Worm (Caenorhabditis elegans) whole organism, early embryonic: ENCODE data around the gene clec-1.

ENCODE experiments used
- B0310.2 ChIP-seq: sonication (generic microtip); optimal IDR thresholded peaks from 2 replicates; lab custom pipeline; 2016; ENCODE audit warnings: mild to moderate bottlenecking, missing genetic modification characterization, missing compliant biosample characterization
- F13C5.2 ChIP-seq: sonication (generic microtip); optimal IDR thresholded peaks from 2 replicates; lab custom pipeline; 2017; ENCODE audit warnings: mild to moderate bottlenecking, missing genetic modification characterization, inconsistent platforms, missing compliant biosample characterization
- aly-1 ChIP-seq: sonication (generic microtip); optimal IDR thresholded peaks from 2 replicates; lab custom pipeline; 2016; ENCODE audit warnings: missing genetic modification characterization, missing compliant biosample characterization
- ama-1 ChIP-seq: fragments of 150-350 bp; optimal IDR thresholded peaks from 2 replicates; lab custom pipeline; 2014
- ceh-13 ChIP-seq: fragments of 200-800 bp; sonication (Bioruptor generic); optimal IDR thresholded peaks from 2 replicates; lab custom pipeline; 2018; ENCODE audit warnings: mild to moderate bottlenecking, missing genetic modification characterization, missing compliant biosample characterization
- ceh-36 ChIP-seq: sonication (generic microtip); optimal IDR thresholded peaks from 2 replicates; lab custom pipeline; 2016; ENCODE audit warnings: missing genetic modification characterization, inconsistent platforms, missing compliant biosample characterization
- ets-7 ChIP-seq: sonication (generic microtip); optimal IDR thresholded peaks from 2 replicates; lab custom pipeline; 2016; ENCODE audit warnings: missing genotype, missing genetic modification characterization, missing compliant biosample characterization
- flt-1 ChIP-seq: fragments of 200-800 bp; sonication (Bioruptor generic); IDR thresholded peaks from 2 replicates; pipeline ENCODE4 v1.3.6; 2022; ENCODE audit warnings: missing genetic modification characterization, missing compliant biosample characterization
- hmbx-1 ChIP-seq: sonication (generic microtip); optimal IDR thresholded peaks from 2 replicates; lab custom pipeline; 2016; ENCODE audit warnings: mild to moderate bottlenecking, missing genetic modification characterization, missing compliant biosample characterization
- hmg-4 ChIP-seq: fragments of 200-800 bp; sonication (Bioruptor generic); optimal IDR thresholded peaks from 2 replicates; lab custom pipeline; 2018; ENCODE audit warnings: mild to moderate bottlenecking, missing genetic modification characterization, missing compliant biosample characterization
- hnd-1 ChIP-seq: sonication (generic microtip); optimal IDR thresholded peaks from 2 replicates; lab custom pipeline; 2016; ENCODE audit warnings: missing genetic modification characterization, missing compliant biosample characterization
- pes-1 ChIP-seq: fragments of 200-800 bp; sonication (Bioruptor generic); IDR thresholded peaks from 2 replicates; pipeline ENCODE4 v1.3.6; 2022; ENCODE audit warnings: missing genetic modification reagents, missing genetic modification characterization, missing compliant biosample characterization
- scrt-1 ChIP-seq: fragments of 200-800 bp; sonication (Bioruptor generic); IDR thresholded peaks from 2 replicates; pipeline ENCODE4 v1.3.6; 2022; ENCODE audit warnings: missing genetic modification characterization, missing compliant biosample characterization
- sea-1 ChIP-seq: fragments of 200-800 bp; sonication (Bioruptor generic); conservative IDR thresholded peaks from 2 replicates; pipeline ENCODE4 v1.3.6; 2022; ENCODE audit warnings: missing genetic modification characterization, missing compliant biosample characterization
- tbx-11 ChIP-seq: fragments of 200-800 bp; sonication (Bioruptor generic); IDR thresholded peaks from 2 replicates; pipeline ENCODE4 v1.3.6; 2022; ENCODE audit warnings: missing genetic modification characterization, missing compliant biosample characterization
- tbx-37 ChIP-seq: fragments of 200-800 bp; sonication (Bioruptor generic); conservative IDR thresholded peaks from 2 replicates; pipeline ENCODE4 v1.3.6; 2022; ENCODE audit warnings: missing genetic modification reagents, missing genetic modification characterization, missing compliant biosample characterization
- tra-4 ChIP-seq: sonication (generic microtip); optimal IDR thresholded peaks from 2 replicates; lab custom pipeline; 2017; ENCODE audit warnings: missing genetic modification characterization, missing compliant biosample characterization

clec-1 gene

DNA sequence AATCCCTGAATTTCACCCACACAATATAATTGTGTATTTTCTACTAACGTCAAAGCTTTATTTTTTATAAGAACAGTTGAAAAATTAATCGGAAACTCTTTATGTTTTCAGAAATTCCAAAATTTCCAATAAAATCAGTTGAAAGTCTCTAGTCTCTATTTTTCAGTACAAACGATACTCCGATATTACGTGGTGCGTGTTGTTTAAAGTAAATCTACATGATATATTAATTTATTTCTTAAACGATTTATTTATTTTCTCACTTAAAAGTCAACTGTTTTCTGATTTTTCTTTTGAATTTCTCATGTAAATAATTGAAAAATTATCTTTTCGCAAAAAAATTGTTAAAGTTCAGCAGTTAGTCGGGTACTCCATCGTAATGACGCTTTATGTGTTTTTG, 12.2 kb downstream of the clec-1 start:
- TF ChIP-seq tra-4 (tag; lab: Kevin White, UChicago) (no peak), hnd-1 (tag; lab: Kevin White, UChicago) (no peak), flt-1 (no peak), ets-7 (tag; lab: Kevin White, UChicago) (no peak), sea-1 (GFP tag; lab: Robert Waterston, UW) (no peak), ceh-13 (GFP tag; lab: Kevin White, UChicago) (no peak), hmg-4 (GFP tag; lab: Kevin White, UChicago) (no peak), scrt-1 (GFP tag; lab: Robert Waterston, UW) (no peak), F13C5.2 (no peak), tbx-37 (GFP tag; lab: Robert Waterston, UW) (no peak), aly-1 (tag; lab: Kevin White, UChicago) (no peak), ceh-36 (tag; lab: Kevin White, UChicago) (no peak), pes-1 (no peak), tbx-11 (GFP tag; lab: Robert Waterston, UW) (no peak), hmbx-1 (no peak), ama-1 (lab: Kevin White, UChicago) (no peak), B0310.2 (no peak)

DNA sequence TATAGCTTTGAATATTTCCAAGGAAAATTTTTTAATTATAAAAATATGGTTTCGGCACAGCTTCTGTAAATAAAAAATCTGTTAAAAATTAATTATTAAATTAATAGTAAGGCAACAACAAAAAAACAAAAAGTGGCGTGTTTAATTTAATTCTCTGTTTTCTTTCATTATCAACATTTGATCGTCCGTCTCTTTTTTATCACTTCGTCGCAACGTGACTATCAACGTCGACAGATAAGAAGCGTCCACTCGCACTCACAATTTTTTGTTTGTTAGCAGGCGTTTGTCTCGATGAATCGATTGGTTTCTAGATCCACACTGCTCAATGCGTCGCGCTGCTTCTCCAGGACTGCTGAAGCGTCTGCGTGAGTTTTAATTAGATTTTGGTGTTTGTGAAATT, 12.7 kb downstream of the clec-1 start, which contains the start of gene gcst-1:
Gene gcst-1, plus strand, starts transcription at position 277 of the 400 bp plus-strand sequence.
- TF ChIP-seq scrt-1 (GFP tag; lab: Robert Waterston, UW) (no peak), tbx-11 (GFP tag; lab: Robert Waterston, UW) (no peak), aly-1 (tag; lab: Kevin White, UChicago) (no peak), pes-1 (no peak), ets-7 (tag; lab: Kevin White, UChicago) (no peak), hmg-4 (GFP tag; lab: Kevin White, UChicago) (no peak), ama-1 (lab: Kevin White, UChicago) (no peak), tbx-37 (GFP tag; lab: Robert Waterston, UW) (no peak), ceh-13 (GFP tag; lab: Kevin White, UChicago) (no peak), tra-4 (tag; lab: Kevin White, UChicago) (no peak), F13C5.2 (no peak), flt-1 (no peak), hnd-1 (tag; lab: Kevin White, UChicago) (no peak), ceh-36 (tag; lab: Kevin White, UChicago) (no peak), hmbx-1 (no peak), sea-1 (GFP tag; lab: Robert Waterston, UW) (no peak), B0310.2 (no peak)

- TF ChIP-seq pes-1 (no peak), hnd-1 (tag; lab: Kevin White, UChicago) (no peak), hmg-4 (GFP tag; lab: Kevin White, UChicago) (no peak), aly-1 (tag; lab: Kevin White, UChicago) (no peak), tbx-37 (GFP tag; lab: Robert Waterston, UW) (no peak), scrt-1 (GFP tag; lab: Robert Waterston, UW) (no peak), hmbx-1 (no peak), ama-1 (lab: Kevin White, UChicago) (no peak), B0310.2 (no peak), flt-1 (no peak), tbx-11 (GFP tag; lab: Robert Waterston, UW) (no peak), F13C5.2 (no peak), tra-4 (tag; lab: Kevin White, UChicago) (no peak), sea-1 (GFP tag; lab: Robert Waterston, UW) (no peak), ceh-13 (GFP tag; lab: Kevin White, UChicago) (no peak), ets-7 (tag; lab: Kevin White, UChicago) (no peak), ceh-36 (tag; lab: Kevin White, UChicago) (no peak)
Measured at ce11 chrV:5713510-5713909, 13.6 kb downstream of the clec-1 start.

DNA sequence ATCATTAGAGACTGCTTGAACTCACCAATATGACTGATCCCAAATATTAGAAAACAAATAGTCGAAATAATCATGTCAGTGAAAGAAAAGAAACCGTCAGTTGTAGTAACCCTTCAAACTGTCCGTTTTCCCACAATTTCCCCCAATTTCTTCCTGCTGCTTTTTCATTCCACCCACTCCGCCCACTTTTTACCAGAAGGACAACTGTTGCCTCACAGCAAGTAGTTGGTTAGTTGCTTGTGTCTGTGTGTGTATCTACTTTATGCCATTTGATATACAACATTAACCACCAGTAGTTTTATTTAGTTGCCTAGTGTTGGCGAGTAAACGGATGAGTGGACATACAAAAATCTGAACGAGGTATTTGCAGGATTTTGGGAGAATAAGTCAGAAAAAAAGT, 16.6 kb downstream of the clec-1 start, which contains the start of gene K09H11.9:
Gene K09H11.9, minus strand, starts transcription at position 101 of the 400 bp plus-strand sequence.
- TF ChIP-seq flt-1 (no peak), hmg-4 (GFP tag; lab: Kevin White, UChicago) (no peak), scrt-1 (GFP tag; lab: Robert Waterston, UW) (no peak), tbx-37 (GFP tag; lab: Robert Waterston, UW) (no peak), hmbx-1 (no peak), ets-7 (tag; lab: Kevin White, UChicago) (no peak), B0310.2 (no peak), ceh-36 (tag; lab: Kevin White, UChicago) (no peak), tra-4 (tag; lab: Kevin White, UChicago) (no peak), sea-1 (GFP tag; lab: Robert Waterston, UW) (no peak)

ce11 chrV:5717237-5717935, 17.4 kb downstream of the clec-1 start, which contains the start of gene rga-3:
Gene rga-3 (plus strand): TSS chrV:5717885.
- TF ChIP-seq tbx-11 (GFP tag; lab: Robert Waterston, UW) = no peak
- no peak for TF ChIP-seq hmg-4 (GFP tag; lab: Kevin White, UChicago)
- no peak for TF ChIP-seq ets-7 (tag; lab: Kevin White, UChicago)
- TF ChIP-seq sea-1 (GFP tag; lab: Robert Waterston, UW) = no peak
- no peak for TF ChIP-seq ceh-36 (tag; lab: Kevin White, UChicago)
- no peak for TF ChIP-seq aly-1 (tag; lab: Kevin White, UChicago)
- no peak for TF ChIP-seq hmbx-1
- no peak for TF ChIP-seq F13C5.2
- no peak for TF ChIP-seq tra-4 (tag; lab: Kevin White, UChicago)
- TF ChIP-seq scrt-1 (GFP tag; lab: Robert Waterston, UW) = no peak
- TF ChIP-seq flt-1 = no peak

DNA sequence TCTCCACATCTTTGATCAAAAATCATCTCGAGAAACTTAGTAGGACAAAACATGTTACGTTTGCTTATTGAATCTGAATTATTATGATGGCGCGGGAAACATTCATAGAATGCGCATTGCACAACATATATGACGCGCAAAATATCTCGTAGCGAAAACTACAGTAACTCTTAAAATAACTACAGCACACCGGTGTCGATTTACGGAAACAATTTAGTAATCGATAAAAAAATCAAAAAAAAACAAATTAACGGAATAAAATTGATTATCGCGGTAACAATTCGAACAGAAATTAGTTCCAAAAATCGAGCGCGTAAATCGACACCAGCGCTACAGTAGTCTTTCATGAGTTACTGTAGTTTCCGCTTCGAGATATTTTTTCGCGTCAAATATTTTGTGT, 22.1 kb downstream of the clec-1 start:
- no peak for TF ChIP-seq ama-1 (lab: Kevin White, UChicago)
- TF ChIP-seq ets-7 (tag; lab: Kevin White, UChicago) = no peak
- no peak for TF ChIP-seq tbx-11 (GFP tag; lab: Robert Waterston, UW)
- no peak for TF ChIP-seq aly-1 (tag; lab: Kevin White, UChicago)

DNA sequence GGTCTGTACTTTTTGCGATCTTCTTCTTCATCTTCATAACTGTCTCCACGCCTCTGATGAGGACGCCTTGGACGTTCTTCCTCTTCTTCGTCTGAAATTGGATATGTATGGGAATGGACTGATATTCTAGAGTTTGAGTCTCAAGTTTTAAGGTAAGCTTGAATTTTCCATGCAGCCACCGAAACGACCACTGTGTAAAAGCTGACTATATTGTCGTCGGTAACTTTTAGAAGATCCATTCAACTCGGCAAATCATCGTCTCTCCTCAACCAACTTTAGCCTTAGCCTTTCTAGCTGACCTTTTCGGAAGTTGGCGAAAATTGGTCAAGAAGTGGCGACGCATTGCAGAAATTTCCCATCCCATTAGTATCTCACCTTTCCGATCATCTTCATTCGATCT, 24.4 kb downstream of the clec-1 start:
- TF ChIP-seq ceh-13 (GFP tag; lab: Kevin White, UChicago) = no peak
- no peak for TF ChIP-seq scrt-1 (GFP tag; lab: Robert Waterston, UW)
- no peak for TF ChIP-seq hmbx-1
- no peak for TF ChIP-seq tra-4 (tag; lab: Kevin White, UChicago)
- TF ChIP-seq tbx-37 (GFP tag; lab: Robert Waterston, UW) = no peak
- TF ChIP-seq aly-1 (tag; lab: Kevin White, UChicago) = no peak
- TF ChIP-seq hmg-4 (GFP tag; lab: Kevin White, UChicago) = no peak
- no peak for TF ChIP-seq tbx-11 (GFP tag; lab: Robert Waterston, UW)
- no peak for TF ChIP-seq hnd-1 (tag; lab: Kevin White, UChicago)
- no peak for TF ChIP-seq flt-1
- TF ChIP-seq ceh-36 (tag; lab: Kevin White, UChicago) = no peak
- no peak for TF ChIP-seq B0310.2
- no peak for TF ChIP-seq sea-1 (GFP tag; lab: Robert Waterston, UW)
- no peak for TF ChIP-seq ets-7 (tag; lab: Kevin White, UChicago)
